Fruit fly (Drosophila melanogaster) whole organism, embryonic: ENCODE measurements around the gene CG15641.

Experiments
- Adf1 ChIP-seq: fragments of 200-800 bp; sonication (Bioruptor generic); IDR thresholded peaks from 2 replicates; pipeline ENCODE4 v1.3.6; 2022; ENCODE audit warnings: missing biosample characterization, missing genetic modification characterization
- BEAF-32 ChIP-seq: fragments of 200-800 bp; sonication (Bioruptor generic); optimal IDR thresholded peaks from 3 replicates; lab custom pipeline; 2017; ENCODE audit warnings: missing biosample characterization, missing genetic modification characterization, mild to moderate bottlenecking, moderate library complexity, missing genetic modification reagents
- Blimp-1 ChIP-seq: fragments of 200-800 bp; sonication (Bioruptor generic); optimal IDR thresholded peaks from 3 replicates; lab custom pipeline; 2018; ENCODE audit warnings: missing biosample characterization, missing genetic modification characterization, mild to moderate bottlenecking, moderate library complexity, missing genetic modification reagents
- CG10431 ChIP-seq: fragments of 200-800 bp; sonication (Bioruptor generic); optimal IDR thresholded peaks from 3 replicates; lab custom pipeline; 2018; ENCODE audit warnings: missing biosample characterization, mild to moderate bottlenecking, missing genetic modification characterization
- CG11695 ChIP-seq: fragments of 200-800 bp; sonication (Bioruptor generic); IDR thresholded peaks from 3 replicates; pipeline ENCODE4 v1.3.6; 2022; ENCODE audit warnings: missing biosample characterization, missing genetic modification characterization
- CG11696 ChIP-seq: fragments of 200-800 bp; sonication (Bioruptor generic); IDR thresholded peaks from 2 replicates; pipeline ENCODE4 v1.3.6; 2022; ENCODE audit warnings: missing biosample characterization, missing genetic modification characterization
- CG14441 ChIP-seq: fragments of 200-800 bp; sonication (Bioruptor generic); IDR thresholded peaks from 2 replicates; pipeline ENCODE4 v1.3.6; 2022; ENCODE audit warnings: missing biosample characterization, missing genetic modification characterization
- CG17802 ChIP-seq: fragments of 200-800 bp; sonication (Bioruptor generic); optimal IDR thresholded peaks from 2 replicates; lab custom pipeline; 2018; ENCODE audit warnings: missing biosample characterization, mild to moderate bottlenecking, missing genetic modification characterization, moderate library complexity
- CG18011 ChIP-seq: fragments of 200-800 bp; sonication (Bioruptor generic); optimal IDR thresholded peaks from 2 replicates; lab custom pipeline; 2017; ENCODE audit warnings: missing biosample characterization, missing genetic modification characterization, mild to moderate bottlenecking, moderate library complexity, missing genotype
- CG18764 ChIP-seq: fragments of 200-800 bp; sonication (Bioruptor generic); optimal IDR thresholded peaks from 3 replicates; lab custom pipeline; 2016; ENCODE audit warnings: missing biosample characterization, missing genetic modification characterization
- CG2120 ChIP-seq: fragments of 200-800 bp; sonication (Bioruptor generic); optimal IDR thresholded peaks from 3 replicates; lab custom pipeline; 2016; ENCODE audit warnings: missing biosample characterization, missing genetic modification characterization
- CG31441 ChIP-seq: fragments of 200-800 bp; sonication (Bioruptor generic); IDR thresholded peaks from 2 replicates; pipeline ENCODE4 v1.3.6; 2022; ENCODE audit warnings: missing biosample characterization, missing genetic modification characterization
- CG32772 ChIP-seq: fragments of 200-800 bp; sonication (Bioruptor generic); IDR thresholded peaks from 2 replicates; pipeline ENCODE4 v1.3.6; 2022; ENCODE audit warnings: missing biosample characterization, missing genetic modification characterization
- CG34224 ChIP-seq: fragments of 200-800 bp; sonication (Bioruptor generic); IDR thresholded peaks from 3 replicates; pipeline ENCODE4 v1.3.6; 2022; ENCODE audit warnings: missing biosample characterization, missing genetic modification characterization; ENCODE audit not compliant: partially characterized antibody
- CG34422 ChIP-seq: fragments of 200-800 bp; sonication (Bioruptor generic); IDR thresholded peaks from 3 replicates; pipeline ENCODE4 v1.3.6; 2022; ENCODE audit warnings: missing biosample characterization, missing genetic modification characterization
- CG3726 ChIP-seq: fragments of 200-800 bp; sonication (Bioruptor generic); IDR thresholded peaks from 3 replicates; pipeline ENCODE4, ENCODE4 v1.3.6; 2022; ENCODE audit warnings: missing biosample characterization, missing genetic modification characterization
- CG4404 ChIP-seq: fragments of 200-800 bp; sonication (Bioruptor generic); IDR thresholded peaks from 2 replicates; pipeline ENCODE4 v1.3.6; 2022; ENCODE audit warnings: missing biosample characterization, missing genetic modification characterization
- CG4707 ChIP-seq: fragments of 200-800 bp; sonication (Bioruptor generic); optimal IDR thresholded peaks from 2 replicates; lab custom pipeline; 2018; ENCODE audit warnings: missing biosample characterization, mild to moderate bottlenecking, missing genetic modification characterization, moderate library complexity
- CG6791 ChIP-seq: fragments of 200-800 bp; sonication (Bioruptor generic); IDR thresholded peaks from 3 replicates; pipeline ENCODE4 v1.3.6; 2022; ENCODE audit warnings: missing biosample characterization, missing genetic modification characterization; ENCODE audit not compliant: partially characterized antibody
- CG7372 ChIP-seq: fragments of 200-800 bp; sonication (Bioruptor generic); IDR thresholded peaks from 2 replicates; pipeline ENCODE4 v1.3.6; 2022; ENCODE audit warnings: missing biosample characterization, missing genetic modification characterization
- CG8924 ChIP-seq: fragments of 200-800 bp; optimal IDR thresholded peaks from 3 replicates; lab custom pipeline; 2019; ENCODE audit warnings: missing biosample characterization, mild to moderate bottlenecking, missing genetic modification characterization, moderate library complexity
- D19B ChIP-seq: fragments of 200-800 bp; sonication (Bioruptor generic); optimal IDR thresholded peaks from 2 replicates; lab custom pipeline; 2017; ENCODE audit warnings: missing biosample characterization, mild to moderate bottlenecking, missing genetic modification characterization
- Doc2 ChIP-seq: fragments of 200-800 bp; sonication (Bioruptor generic); IDR thresholded peaks from 2 replicates; pipeline ENCODE4 v1.3.6; 2022; ENCODE audit warnings: missing biosample characterization, missing genetic modification characterization
- E2f2 ChIP-seq: fragments of 200-800 bp; sonication (Bioruptor generic); IDR thresholded peaks from 2 replicates; pipeline ENCODE4 v1.3.6; 2022; ENCODE audit warnings: missing biosample characterization, missing genetic modification characterization
- ERR ChIP-seq: fragments of 200-800 bp; sonication (Bioruptor generic); optimal IDR thresholded peaks from 2 replicates; lab custom pipeline; 2016; ENCODE audit warnings: missing biosample characterization, missing genetic modification characterization
- Eip74EF ChIP-seq, 2 experiments: fragments of 200-800 bp in 1 of 2; fragments of >200 bp in 1 of 2; sonication (Bioruptor generic) in 1 of 2; optimal IDR thresholded peaks; 2 replicates each; lab custom pipeline; 2017 to 2019; ENCODE audit warnings: missing biosample characterization in 2 of 2, missing genetic modification characterization in 2 of 2, mild to moderate bottlenecking in 1 of 2, moderate library complexity in 1 of 2
- HLH4C ChIP-seq: fragments of 200-800 bp; sonication (Bioruptor generic); IDR thresholded peaks from 3 replicates; pipeline ENCODE4 v1.3.6; 2022; ENCODE audit warnings: missing biosample characterization, missing genetic modification characterization; ENCODE audit not compliant: partially characterized antibody
- MTF-1 ChIP-seq: fragments of 200-800 bp; sonication (Bioruptor generic); optimal IDR thresholded peaks from 2 replicates; lab custom pipeline; 2018; ENCODE audit warnings: missing biosample characterization, mild to moderate bottlenecking, missing genetic modification characterization, borderline replicate concordance
- Med ChIP-seq: fragments of 200-800 bp; sonication (Bioruptor generic); peaks from one replicate; lab custom pipeline; 2016; ENCODE audit warnings: missing biosample characterization, missing genetic modification characterization, mild to moderate bottlenecking, inconsistent platforms, moderate library complexity
- NFAT ChIP-seq: fragments of 200-800 bp; sonication (Bioruptor generic); IDR thresholded peaks from 2 replicates; pipeline ENCODE4 v1.3.6; 2022; ENCODE audit warnings: missing biosample characterization, missing genetic modification characterization
- Spps ChIP-seq: fragments of 200-800 bp; sonication (Bioruptor generic); optimal IDR thresholded peaks from 2 replicates; lab custom pipeline; 2018; ENCODE audit warnings: missing biosample characterization, mild to moderate bottlenecking, missing genetic modification characterization
- cas ChIP-seq: fragments of 200-800 bp; sonication (Bioruptor generic); IDR thresholded peaks from 2 replicates; pipeline ENCODE4 v1.3.6; 2022; ENCODE audit warnings: missing biosample characterization, missing genetic modification characterization
- corto ChIP-seq: fragments of 200-800 bp; sonication (Bioruptor generic); optimal IDR thresholded peaks from 2 replicates; lab custom pipeline; 2016; ENCODE audit warnings: missing biosample characterization, mild to moderate bottlenecking, missing genetic modification characterization, moderate library complexity
- croc ChIP-seq: fragments of 200-800 bp; sonication (Bioruptor generic); conservative IDR thresholded peaks from 3 replicates; pipeline ENCODE4 v1.3.6; 2022; ENCODE audit warnings: missing biosample characterization, missing genetic modification characterization
- cwo ChIP-seq: fragments of 200-800 bp; sonication (Bioruptor generic); optimal IDR thresholded peaks from 3 replicates; lab custom pipeline; 2017; ENCODE audit warnings: missing biosample characterization, missing genetic modification characterization, mild to moderate bottlenecking, moderate library complexity, missing genetic modification reagents
- dmrt11E ChIP-seq: fragments of 200-800 bp; sonication (Bioruptor generic); optimal IDR thresholded peaks from 3 replicates; lab custom pipeline; 2018; ENCODE audit warnings: missing biosample characterization, mild to moderate bottlenecking, missing genetic modification characterization, moderate library complexity
- exex ChIP-seq: fragments of 200-800 bp; sonication (Bioruptor generic); optimal IDR thresholded peaks from 4 replicates; lab custom pipeline; 2018; ENCODE audit warnings: missing biosample characterization, mild to moderate bottlenecking, missing genetic modification characterization, moderate library complexity
- fd64A ChIP-seq: fragments of 200-800 bp; sonication (Bioruptor generic); optimal IDR thresholded peaks from 3 replicates; lab custom pipeline; 2018; ENCODE audit warnings: missing biosample characterization, mild to moderate bottlenecking, missing genetic modification characterization
- ind ChIP-seq: fragments of 200-800 bp; sonication (Bioruptor generic); optimal IDR thresholded peaks from 3 replicates; lab custom pipeline; 2016; ENCODE audit warnings: missing biosample characterization, missing genetic modification characterization
- lola ChIP-seq, 3 experiments: fragments of >200 bp in 2 of 3; fragments of 200-800 bp in 1 of 3; sonication (Bioruptor generic) in 1 of 3; optimal IDR thresholded peaks; 2 replicates each; lab custom pipeline; 2017 to 2019; ENCODE audit warnings: missing biosample characterization in 3 of 3, missing genetic modification characterization in 3 of 3, mild to moderate bottlenecking in 1 of 3, moderate library complexity in 1 of 3
- lov ChIP-seq, 2 experiments: fragments of 200-800 bp in 1 of 2; fragments of >200 bp in 1 of 2; sonication (Bioruptor generic) in 1 of 2; IDR thresholded peaks in 1 of 2; optimal IDR thresholded peaks in 1 of 2; 2 replicates in 1 of 2; 3 replicates in 1 of 2; pipeline versions ENCODE4 v1.3.6 to Lab custom; 2017 to 2022; ENCODE audit warnings: missing biosample characterization in 1 of 2, missing genetic modification characterization in 1 of 2
- org-1 ChIP-seq: fragments of 200-800 bp; sonication (Bioruptor generic); optimal IDR thresholded peaks from 2 replicates; lab custom pipeline; 2017; ENCODE audit warnings: missing biosample characterization, missing genetic modification characterization
- peb ChIP-seq: fragments of 200-800 bp; sonication (Bioruptor generic); IDR thresholded peaks from 2 replicates; pipeline ENCODE4 v1.3.6; 2022; ENCODE audit warnings: missing biosample characterization, missing genetic modification characterization
- pho ChIP-seq: fragments of 200-800 bp; sonication (Bioruptor generic); optimal IDR thresholded peaks from 2 replicates; lab custom pipeline; 2016; ENCODE audit warnings: missing biosample characterization, missing genetic modification characterization
- run ChIP-seq: fragments of 200-800 bp; sonication (Bioruptor generic); optimal IDR thresholded peaks from 3 replicates; lab custom pipeline; 2018; ENCODE audit warnings: missing biosample characterization, mild to moderate bottlenecking, missing genetic modification characterization
- slp2 ChIP-seq: fragments of 200-800 bp; sonication (Bioruptor generic); optimal IDR thresholded peaks from 2 replicates; lab custom pipeline; 2016; ENCODE audit warnings: missing biosample characterization, missing genetic modification characterization
- stwl ChIP-seq: fragments of 200-800 bp; sonication (Bioruptor generic); optimal IDR thresholded peaks from 3 replicates; lab custom pipeline; 2018; ENCODE audit warnings: missing biosample characterization, mild to moderate bottlenecking, missing genetic modification characterization, moderate library complexity
- tap ChIP-seq: fragments of 200-800 bp; optimal IDR thresholded peaks from 3 replicates; lab custom pipeline; 2019; ENCODE audit warnings: missing biosample characterization, mild to moderate bottlenecking, missing genetic modification characterization, moderate library complexity
- wek ChIP-seq: fragments of 200-800 bp; sonication (Bioruptor generic); optimal IDR thresholded peaks from 3 replicates; lab custom pipeline; 2018; ENCODE audit warnings: missing biosample characterization, mild to moderate bottlenecking, missing genetic modification characterization, moderate library complexity
- zen2 ChIP-seq: fragments of 200-800 bp; sonication (Bioruptor generic); IDR thresholded peaks from 3 replicates; pipeline ENCODE4 v1.3.6; 2022; ENCODE audit warnings: missing biosample characterization, missing genetic modification characterization; ENCODE audit not compliant: partially characterized antibody

CG15641 gene

dm6 chrX:15453121-15453520 lies 14.6 kb upstream of the CG15641 start, which contains the start of gene CG11655 (continued):
- TF ChIP-seq CG11695 (GFP tag; lab: Robert Waterston, UW) (no peak), BEAF-32 (GFP tag; lab: Kevin White, UChicago) (no peak), CG17802 (tag; lab: Kevin White, UChicago) (no peak), ind (GFP tag; lab: Kevin White, UChicago) (peak; percentile 41), CG31441 (GFP tag; lab: Robert Waterston, UW) (peak; percentile 38; the same call in 1 of the 2 replicates), run (no peak), peb (GFP tag; lab: Robert Waterston, UW) (no peak), lov (optimal IDR thresholded peaks at IDR 0.05; lab: Kevin White, UChicago) (no peak), lov (GFP tag; IDR thresholded peaks at IDR 0.05; lab: Robert Waterston, UW) (no peak), Med (GFP tag; lab: Kevin White, UChicago) (peak; percentile 24), Doc2 (no peak), zen2 (GFP tag; lab: Robert Waterston, UW) (no peak), CG18764 (GFP tag; lab: Kevin White, UChicago) (no peak), CG32772 (GFP tag; lab: Robert Waterston, UW) (no peak), CG14441 (no peak), tap (tag; lab: Kevin White, UChicago) (no peak), Adf1 (GFP tag; lab: Robert Waterston, UW) (no peak), fd64A (GFP tag; lab: Kevin White, UChicago) (no peak), HLH4C (GFP tag; lab: Robert Waterston, UW) (no peak), CG34422 (GFP tag; lab: Robert Waterston, UW) (0 out of 3 replicates have a peak, but pooled peaks have one; percentile 21), org-1 (no peak), CG7372 (no peak), Blimp-1 (GFP tag; lab: Kevin White, UChicago) (no peak), stwl (no peak), E2f2 (no peak), exex (tag; lab: Kevin White, UChicago) (no peak), Spps (tag; lab: Kevin White, UChicago) (no peak), D19B (no peak), cwo (GFP tag; lab: Kevin White, UChicago) (peak; percentile 74), ERR (GFP tag; lab: Kevin White, UChicago) (no peak), CG10431 (GFP tag; lab: Kevin White, UChicago) (no peak), CG11696 (GFP tag; lab: Robert Waterston, UW) (no peak), pho (GFP tag; lab: Kevin White, UChicago) (no peak), corto (GFP tag; lab: Kevin White, UChicago) (no peak), wek (GFP tag; lab: Kevin White, UChicago) (no peak), CG3726 (GFP tag; lab: Robert Waterston, UW) (no peak), MTF-1 (GFP tag; lab: Kevin White, UChicago) (no peak), CG34224 (GFP tag; lab: Robert Waterston, UW) (no peak), croc (GFP tag; lab: Robert Waterston, UW) (no peak), CG4404 (GFP tag; lab: Robert Waterston, UW) (no peak), lola (GFP tag; optimal IDR thresholded peaks at IDR 0.05; lab: Kevin White, UChicago) (peak in 1 of 3 experiments; percentile 31), cas (GFP tag; lab: Robert Waterston, UW) (no peak), CG4707 (GFP tag; lab: Kevin White, UChicago) (no peak), NFAT (GFP tag; lab: Robert Waterston, UW) (0 out of 2 replicates have a peak, but pooled peaks have one; percentile 11), CG8924 (tag; lab: Kevin White, UChicago) (peak; percentile 19), slp2 (no peak), dmrt11E (peak; percentile 35), CG18011 (GFP tag; lab: Kevin White, UChicago) (no peak), Eip74EF (GFP tag; optimal IDR thresholded peaks at IDR 0.05; lab: Kevin White, UChicago) (no peak), CG2120 (GFP tag; lab: Kevin White, UChicago) (peak; percentile 41), CG6791 (GFP tag; lab: Robert Waterston, UW) (peak; percentile 49; the same call in 1 of the 3 replicates)
